Fruit fly (Drosophila melanogaster) whole organism, prepupa: ENCODE measurements around the gene FBXO11.
A peak's percentile ranks its signal among the peaks of the same experiment; 100 is the strongest.

Source experiments
- CG11762 ChIP-seq: fragments of 200-800 bp; sonication (Bioruptor generic); optimal IDR thresholded peaks from 3 replicates; lab custom pipeline; 2016; ENCODE audit warnings: missing biosample characterization, missing genetic modification characterization; ENCODE audit not compliant: insufficient read depth
- CG11902 ChIP-seq: fragments of 200-800 bp; sonication (Bioruptor generic); optimal IDR thresholded peaks from 3 replicates; lab custom pipeline; 2016; ENCODE audit warnings: missing biosample characterization, missing genetic modification characterization
- CG15336 ChIP-seq: fragments of 200-800 bp; sonication (Bioruptor generic); IDR thresholded peaks from 2 replicates; pipeline ENCODE4 v1.3.6; 2022; ENCODE audit warnings: missing biosample characterization, missing genetic modification characterization
- CG3032 ChIP-seq: fragments of 200-800 bp; optimal IDR thresholded peaks from 2 replicates; lab custom pipeline; 2019; ENCODE audit warnings: missing biosample characterization, mild to moderate bottlenecking, missing genetic modification characterization, moderate library complexity
- CG32006 ChIP-seq: fragments of 200-800 bp; sonication (Bioruptor generic); optimal IDR thresholded peaks from 3 replicates; lab custom pipeline; 2017; ENCODE audit warnings: missing biosample characterization, mild to moderate bottlenecking, missing genetic modification characterization
- CG6808 ChIP-seq: fragments of 200-800 bp; sonication (Bioruptor generic); optimal IDR thresholded peaks from 3 replicates; lab custom pipeline; 2017; ENCODE audit warnings: missing biosample characterization, missing genetic modification characterization, mild to moderate bottlenecking, moderate library complexity, missing genetic modification reagents
- CG6854 ChIP-seq: fragments of 200-800 bp; sonication (Bioruptor generic); optimal IDR thresholded peaks from 2 replicates; lab custom pipeline; 2017; ENCODE audit warnings: missing biosample characterization, mild to moderate bottlenecking, missing genetic modification characterization
- CG8119 ChIP-seq: fragments of 200-800 bp; sonication (Bioruptor generic); IDR thresholded peaks from 3 replicates; pipeline ENCODE4 v1.3.6; 2022; ENCODE audit warnings: missing biosample characterization, missing genetic modification characterization
- CG8319 ChIP-seq: fragments of 200-800 bp; sonication (Bioruptor generic); optimal IDR thresholded peaks from 3 replicates; lab custom pipeline; 2016; ENCODE audit warnings: missing biosample characterization, missing genetic modification characterization
- Eip75B ChIP-seq: fragments of 200-800 bp; sonication (Bioruptor generic); optimal IDR thresholded peaks from 3 replicates; lab custom pipeline; 2016; ENCODE audit warnings: missing biosample characterization, missing genetic modification characterization
- Eip78C ChIP-seq: fragments of 200-800 bp; sonication (Bioruptor generic); peaks from one replicate; lab custom pipeline; 2016; ENCODE audit warnings: missing biosample characterization, missing genetic modification characterization
- Ets96B ChIP-seq: fragments of 200-800 bp; optimal IDR thresholded peaks from 2 replicates; lab custom pipeline; 2019; ENCODE audit warnings: missing biosample characterization, mild to moderate bottlenecking, missing genetic modification characterization, moderate library complexity
- Gug ChIP-seq: fragments of 200-800 bp; sonication (Bioruptor generic); IDR thresholded peaks from 2 replicates; pipeline ENCODE4 v1.3.6; 2022; ENCODE audit warnings: missing biosample characterization, missing genetic modification characterization
- Hr39 ChIP-seq: fragments of 200-800 bp; sonication (Bioruptor generic); optimal IDR thresholded peaks from 2 replicates; lab custom pipeline; 2016; ENCODE audit warnings: missing biosample characterization, missing genetic modification characterization
- OdsH ChIP-seq: fragments of 200-800 bp; sonication (Bioruptor generic); optimal IDR thresholded peaks from 3 replicates; lab custom pipeline; 2016; ENCODE audit warnings: missing biosample characterization, missing genetic modification characterization
- Smox ChIP-seq: fragments of 200-800 bp; sonication (Bioruptor generic); optimal IDR thresholded peaks from 3 replicates; lab custom pipeline; 2016; ENCODE audit warnings: missing biosample characterization, missing genetic modification characterization
- eg ChIP-seq: fragments of 200-800 bp; sonication (Bioruptor generic); IDR thresholded peaks from 3 replicates; pipeline ENCODE4 v1.3.6; 2022; ENCODE audit warnings: missing biosample characterization, missing genetic modification characterization
- esn ChIP-seq: fragments of 200-800 bp; sonication (Bioruptor generic); optimal IDR thresholded peaks from 2 replicates; lab custom pipeline; 2016; ENCODE audit warnings: missing biosample characterization, mild to moderate bottlenecking, missing genetic modification characterization, moderate library complexity
- fkh ChIP-seq: fragments of 200-800 bp; sonication (Bioruptor generic); optimal IDR thresholded peaks from 3 replicates; lab custom pipeline; 2017; ENCODE audit warnings: missing biosample characterization, mild to moderate bottlenecking, missing genetic modification characterization, moderate library complexity
- svp ChIP-seq: fragments of 200-800 bp; sonication (Bioruptor generic); peaks from one replicate; lab custom pipeline; 2016; ENCODE audit warnings: missing biosample characterization, missing genetic modification characterization
- vri ChIP-seq: fragments of 200-800 bp; sonication (Bioruptor generic); optimal IDR thresholded peaks from 3 replicates; lab custom pipeline; 2016; ENCODE audit warnings: missing biosample characterization, mild to moderate bottlenecking, missing genetic modification characterization

The FBXO11 gene

DNA sequence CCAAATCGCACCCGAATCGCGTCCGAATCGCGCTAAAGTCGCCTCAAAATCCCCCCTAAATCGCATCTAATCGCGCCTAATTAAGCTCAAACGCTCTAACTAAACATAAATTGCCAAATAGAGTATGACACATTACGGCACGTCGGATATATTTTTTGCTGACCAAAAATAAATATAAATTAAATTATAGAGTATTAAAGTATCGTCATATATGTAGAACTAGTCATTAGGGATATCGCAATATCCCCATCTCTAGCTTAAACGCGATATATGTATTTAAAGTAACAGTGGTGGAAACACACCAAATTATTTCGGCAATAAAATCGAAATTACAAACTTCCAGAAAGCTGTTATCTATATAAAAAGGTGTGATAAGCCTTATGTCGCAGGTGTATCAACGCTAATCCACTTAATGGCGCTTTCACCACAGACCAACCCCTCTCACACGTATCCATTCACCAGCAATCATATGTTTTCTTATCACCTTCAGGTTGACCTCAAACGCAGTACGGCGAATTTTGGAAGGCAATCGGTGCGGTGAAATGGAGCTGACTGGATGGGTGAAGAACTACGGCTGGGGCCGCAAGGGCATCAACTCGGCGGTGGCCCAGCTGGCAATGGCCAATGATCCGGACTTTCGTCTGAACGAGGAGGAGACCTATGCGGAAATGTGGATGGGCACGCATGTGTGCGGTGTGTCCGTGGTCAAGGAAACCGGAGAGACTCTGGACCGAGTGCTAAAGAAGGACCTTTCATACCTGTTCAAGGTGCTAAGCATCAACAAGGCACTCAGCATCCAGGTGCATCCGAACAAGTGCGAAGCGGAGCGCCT is 49.6 kb downstream of the FBXO11 start, which contains the start of gene Mpi:
TSS of gene Mpi (plus strand) at position 263 of the 832 bp plus-strand sequence.
- TF ChIP-seq CG15336 (GFP tag; lab: Robert Waterston, UW): no peak
- no peak for TF ChIP-seq vri (GFP tag; lab: Kevin White, UChicago)
- TF ChIP-seq fkh: no peak
- TF ChIP-seq CG32006 (GFP tag; lab: Kevin White, UChicago): no peak
- TF ChIP-seq Gug (GFP tag; lab: Robert Waterston, UW): no peak
- TF ChIP-seq CG3032 (tag; lab: Kevin White, UChicago): peak; percentile 36
- no peak for TF ChIP-seq Eip78C (GFP tag; lab: Kevin White, UChicago)
- TF ChIP-seq esn (GFP tag; lab: Kevin White, UChicago): peak; percentile 34
- no peak for TF ChIP-seq Ets96B (tag; lab: Kevin White, UChicago)
- no peak for TF ChIP-seq CG6808 (GFP tag; lab: Kevin White, UChicago)
- 0 out of 3 replicates have a peak, but pooled peaks have one; percentile 30 for TF ChIP-seq eg
- TF ChIP-seq OdsH (GFP tag; lab: Kevin White, UChicago): no peak
- 0 out of 3 replicates have a peak, but pooled peaks have one; percentile 23 for TF ChIP-seq CG8119 (GFP tag; lab: Robert Waterston, UW)
- peak; percentile 98 for TF ChIP-seq svp (GFP tag; lab: Kevin White, UChicago)
- TF ChIP-seq CG8319 (GFP tag; lab: Kevin White, UChicago): no peak
- no peak for TF ChIP-seq CG6854 (GFP tag; lab: Kevin White, UChicago)
- TF ChIP-seq Hr39 (GFP tag; lab: Kevin White, UChicago): no peak
- TF ChIP-seq CG11902 (GFP tag; lab: Kevin White, UChicago): no peak

DNA sequence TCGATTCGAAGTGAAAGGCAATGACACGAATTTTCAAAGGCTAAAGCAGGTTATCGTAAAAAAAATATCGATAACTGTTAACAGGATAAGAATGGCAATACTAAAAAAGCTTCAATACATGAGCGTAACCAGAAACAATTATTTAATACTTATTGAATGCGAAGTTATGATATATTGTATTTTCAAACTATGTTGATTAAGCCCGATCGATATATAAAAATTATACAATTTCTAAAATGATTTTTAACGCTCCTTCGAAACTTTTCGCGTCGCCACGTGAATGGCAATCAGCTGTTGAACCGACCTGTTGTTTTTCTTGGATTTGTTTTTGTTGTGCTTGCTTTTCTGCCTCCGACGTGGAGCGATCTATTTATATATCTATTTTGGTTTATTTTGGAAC is 53.0 kb downstream of the FBXO11 start, which contains the start of the genes Alg12 and Rpt3R:
TSS of gene Alg12 (plus strand) at position 305 of the 400 bp plus-strand sequence.
TSS of gene Rpt3R (minus strand) at position 324 of the 400 bp plus-strand sequence.
- TF ChIP-seq Smox (GFP tag; lab: Kevin White, UChicago) (no peak), CG11762 (GFP tag; lab: Kevin White, UChicago) (no peak), CG11902 (GFP tag; lab: Kevin White, UChicago) (no peak)

DNA sequence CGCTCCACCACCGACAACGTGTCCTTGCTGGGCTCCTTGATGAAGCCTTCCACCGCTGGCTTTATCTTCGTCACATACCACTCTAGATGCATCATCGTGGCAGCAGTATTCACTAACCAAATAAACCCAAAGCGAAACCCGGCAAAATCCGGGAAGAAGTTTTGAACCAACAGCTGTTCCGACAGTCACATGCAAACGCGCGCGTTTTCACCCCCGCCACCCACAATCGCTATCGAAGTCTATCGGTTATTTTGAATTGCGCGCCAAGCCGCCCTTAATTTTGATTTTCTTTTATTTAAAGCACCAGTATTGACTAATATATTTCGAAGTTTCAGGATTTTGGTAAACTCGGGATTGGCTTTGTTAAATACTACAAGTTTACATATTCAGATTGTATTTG is 54.7 kb downstream of the FBXO11 start, which contains the start of gene Tti1:
TSS of gene Tti1 (minus strand) at position 200 of the 400 bp plus-strand sequence.
- no peak for TF ChIP-seq Eip75B
